Fruit fly (Drosophila melanogaster) whole organism, adult: ENCODE measurements around the gene rtet.

Experiments used
- CG11617 ChIP-seq: fragments of 200-800 bp; sonication (Bioruptor generic); optimal IDR thresholded peaks from 2 replicates; lab custom pipeline; 2017; ENCODE audit warnings: mild to moderate bottlenecking, missing biosample characterization, missing genetic modification reagents, missing genetic modification characterization
- CG12768 ChIP-seq: fragments of 200-800 bp; sonication (Bioruptor generic); optimal IDR thresholded peaks from 2 replicates; lab custom pipeline; 2017; ENCODE audit warnings: missing biosample characterization, missing genetic modification characterization, mild to moderate bottlenecking, moderate library complexity, missing genetic modification reagents
- CG14711 ChIP-seq: fragments of 200-800 bp; sonication (Bioruptor generic); optimal IDR thresholded peaks from 2 replicates; lab custom pipeline; 2018; ENCODE audit warnings: missing biosample characterization, mild to moderate bottlenecking, missing genetic modification characterization, moderate library complexity
- CG1620 ChIP-seq: fragments of 200-800 bp; sonication (Bioruptor generic); optimal IDR thresholded peaks from 2 replicates; lab custom pipeline; 2016; ENCODE audit warnings: missing biosample characterization, missing genetic modification characterization
- CG33017 ChIP-seq: fragments of 200-800 bp; sonication (Bioruptor generic); optimal IDR thresholded peaks from 2 replicates; lab custom pipeline; 2018; ENCODE audit warnings: missing biosample characterization, mild to moderate bottlenecking, missing genetic modification characterization, moderate library complexity
- CG5204 ChIP-seq: fragments of 200-800 bp; sonication (Bioruptor generic); optimal IDR thresholded peaks from 2 replicates; lab custom pipeline; 2016; ENCODE audit warnings: missing biosample characterization, missing genetic modification characterization
- CG7045 ChIP-seq: fragments of 200-800 bp; sonication (Bioruptor generic); optimal IDR thresholded peaks from 2 replicates; lab custom pipeline; 2017; ENCODE audit warnings: missing biosample characterization, mild to moderate bottlenecking, missing genetic modification characterization
- CG7101 ChIP-seq: fragments of 200-800 bp; sonication (Bioruptor generic); optimal IDR thresholded peaks from 2 replicates; lab custom pipeline; 2018; ENCODE audit warnings: missing biosample characterization, mild to moderate bottlenecking, missing genetic modification characterization, moderate library complexity
- Clk ChIP-seq: fragments of 200-800 bp; sonication (Bioruptor generic); optimal IDR thresholded peaks from 2 replicates; lab custom pipeline; 2017; ENCODE audit warnings: missing biosample characterization, missing genetic modification characterization
- Crg-1 ChIP-seq: fragments of 200-800 bp; sonication (Bioruptor generic); optimal IDR thresholded peaks from 2 replicates; lab custom pipeline; 2016; ENCODE audit warnings: missing biosample characterization, missing genetic modification characterization
- Hr96 ChIP-seq: fragments of 200-800 bp; sonication (Bioruptor generic); optimal IDR thresholded peaks from 2 replicates; lab custom pipeline; 2016; ENCODE audit warnings: missing biosample characterization, missing genetic modification characterization
- Mnt ChIP-seq: fragments of 200-800 bp; sonication (Bioruptor generic); optimal IDR thresholded peaks from 2 replicates; lab custom pipeline; 2016; ENCODE audit warnings: missing biosample characterization, mild to moderate bottlenecking, missing genetic modification characterization
- bab1 ChIP-seq: fragments of 200-800 bp; sonication (Bioruptor generic); optimal IDR thresholded peaks from 3 replicates; lab custom pipeline; 2019; ENCODE audit warnings: missing biosample characterization, mild to moderate bottlenecking, missing genetic modification characterization, moderate library complexity
- cic ChIP-seq: fragments of 200-800 bp; sonication (Bioruptor generic); optimal IDR thresholded peaks from 2 replicates; lab custom pipeline; 2017; ENCODE audit warnings: missing biosample characterization, mild to moderate bottlenecking, missing genetic modification characterization, moderate library complexity
- cnc ChIP-seq, 2 experiments: fragments of >200 bp; optimal IDR thresholded peaks; 2 replicates each; lab custom pipeline; 2017
- kay ChIP-seq: fragments of 200-800 bp; sonication (Bioruptor generic); peaks from one replicate; lab custom pipeline; 2016; ENCODE audit warnings: missing biosample characterization, missing genetic modification characterization, borderline replicate concordance
- ovo ChIP-seq: fragments of 200-800 bp; sonication (Bioruptor generic); optimal IDR thresholded peaks from 2 replicates; lab custom pipeline; 2016; ENCODE audit warnings: missing biosample characterization, missing genetic modification characterization
- pad ChIP-seq: fragments of 200-800 bp; sonication (Bioruptor generic); optimal IDR thresholded peaks from 3 replicates; lab custom pipeline; 2017; ENCODE audit warnings: missing biosample characterization, missing genetic modification characterization, mild to moderate bottlenecking, moderate library complexity, missing genetic modification reagents
- tj ChIP-seq: fragments of 200-800 bp; sonication (Bioruptor generic); optimal IDR thresholded peaks from 3 replicates; lab custom pipeline; 2017; ENCODE audit warnings: missing biosample characterization, mild to moderate bottlenecking, missing genetic modification characterization, moderate library complexity
- toe ChIP-seq: fragments of 200-800 bp; sonication (Bioruptor generic); optimal IDR thresholded peaks from 2 replicates; lab custom pipeline; 2016; ENCODE audit warnings: missing biosample characterization, missing genetic modification characterization

The rtet gene

DNA sequence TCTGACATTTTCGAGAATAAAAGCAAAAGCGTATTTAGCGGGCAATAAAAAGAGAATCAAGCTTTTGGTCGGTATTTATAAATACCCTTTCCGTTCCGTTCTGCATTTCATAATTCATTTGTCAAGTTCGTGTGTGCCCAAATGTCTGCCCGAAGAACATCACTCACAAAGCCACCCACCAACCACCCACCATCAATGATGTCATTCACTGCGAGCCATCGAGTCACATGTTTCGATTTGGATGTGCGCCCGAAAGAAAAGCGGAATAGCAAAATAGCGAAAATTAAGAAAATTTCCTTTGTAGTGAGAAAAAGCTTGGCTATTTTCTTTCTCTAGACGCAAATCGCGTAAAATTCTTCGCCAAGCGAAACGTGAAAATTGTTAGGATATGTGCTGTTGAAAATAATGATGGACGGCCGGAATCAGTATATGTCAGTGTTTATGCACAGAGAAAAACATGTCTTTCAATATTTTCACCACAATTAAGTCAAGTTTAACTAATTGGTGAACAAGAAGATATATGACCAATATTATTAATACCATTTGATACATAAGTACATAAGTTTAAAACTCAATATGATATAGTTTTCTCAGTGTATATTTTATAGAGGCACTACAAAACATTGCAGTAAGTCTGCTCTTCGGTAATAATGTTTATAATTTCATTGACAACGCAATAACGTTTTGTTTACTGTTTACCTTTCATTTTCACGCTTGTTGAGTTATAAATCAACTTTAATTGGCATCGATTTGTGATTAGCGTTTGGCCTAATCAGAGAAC is 43.0 kb downstream of the rtet start:
- TF ChIP-seq CG33017 (tag; lab: Kevin White, UChicago) = peak; percentile 55
- peak; percentile 21 for TF ChIP-seq CG12768
- no peak for TF ChIP-seq cnc (optimal IDR thresholded peaks at IDR 0.05; lab: Kevin White, UChicago)
- no peak for TF ChIP-seq ovo (GFP tag; lab: Kevin White, UChicago)
- TF ChIP-seq CG7045 (GFP tag; lab: Kevin White, UChicago) = peak; percentile 9
- TF ChIP-seq tj (GFP tag; lab: Kevin White, UChicago) = peak; percentile 27
- no peak for TF ChIP-seq Hr96 (GFP tag; lab: Kevin White, UChicago)
- no peak for TF ChIP-seq pad
- TF ChIP-seq kay = no peak
- peak; percentile 55 for TF ChIP-seq CG5204 (GFP tag; lab: Kevin White, UChicago)
- peak; percentile 3 for TF ChIP-seq CG1620 (GFP tag; lab: Kevin White, UChicago)
- TF ChIP-seq Clk (GFP tag; lab: Kevin White, UChicago) = no peak
- TF ChIP-seq toe (GFP tag; lab: Kevin White, UChicago) = no peak
- TF ChIP-seq CG7101 (tag; lab: Kevin White, UChicago) = peak; percentile 65
- TF ChIP-seq CG11617 = peak; percentile 66
- peak; percentile 24 for TF ChIP-seq Mnt

- TF ChIP-seq ovo (GFP tag; lab: Kevin White, UChicago) (no peak), cic (GFP tag; lab: Kevin White, UChicago) (no peak), CG5204 (GFP tag; lab: Kevin White, UChicago) (no peak), CG12768 (peak; percentile 51), tj (GFP tag; lab: Kevin White, UChicago) (peak; percentile 52), cnc (optimal IDR thresholded peaks at IDR 0.05; lab: Kevin White, UChicago) (no peak), Hr96 (GFP tag; lab: Kevin White, UChicago) (no peak), CG7045 (GFP tag; lab: Kevin White, UChicago) (peak; percentile 48), CG11617 (peak; percentile 65), CG33017 (tag; lab: Kevin White, UChicago) (peak; percentile 61), kay (peak; percentile 35), CG7101 (tag; lab: Kevin White, UChicago) (peak; percentile 23), bab1 (GFP tag; lab: Kevin White, UChicago) (peak; percentile 38)
Measured at dm6 chr3R:21152856-21153278, 44.6 kb downstream of the rtet start.

DNA sequence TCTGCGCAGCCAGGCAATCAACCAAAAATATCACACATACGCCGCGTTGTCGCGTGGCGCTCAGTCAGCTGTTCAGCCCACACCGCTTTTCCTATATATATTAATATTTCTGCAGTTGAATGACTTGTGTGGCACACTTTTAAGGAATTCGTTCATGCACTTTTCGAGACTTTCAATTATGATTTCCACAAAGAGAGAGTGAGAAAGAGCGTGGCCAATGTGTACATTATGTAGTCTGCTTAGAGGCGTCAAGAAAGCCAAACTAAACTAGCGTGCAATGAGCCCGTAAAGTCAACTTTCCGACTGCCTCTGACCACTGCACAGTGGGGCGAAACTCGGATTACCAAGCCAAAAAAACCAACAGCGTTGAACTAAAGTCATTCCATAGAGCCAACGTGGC is 45.9 kb downstream of the rtet start:
- no peak for TF ChIP-seq CG12768
- no peak for TF ChIP-seq Clk (GFP tag; lab: Kevin White, UChicago)
- TF ChIP-seq Crg-1 = no peak
- TF ChIP-seq toe (GFP tag; lab: Kevin White, UChicago) = no peak
- no peak for TF ChIP-seq CG7101 (tag; lab: Kevin White, UChicago)
- no peak for TF ChIP-seq CG7045 (GFP tag; lab: Kevin White, UChicago)
- TF ChIP-seq cnc (optimal IDR thresholded peaks at IDR 0.05; lab: Kevin White, UChicago) = no peak
- no peak for TF ChIP-seq CG33017 (tag; lab: Kevin White, UChicago)
- TF ChIP-seq kay = no peak

dm6 chr3R:21155931-21156488 is 47.8 kb downstream of the rtet start:
- TF ChIP-seq toe (GFP tag; lab: Kevin White, UChicago) (peak; percentile 8), Hr96 (GFP tag; lab: Kevin White, UChicago) (no peak), CG11617 (no peak), CG5204 (GFP tag; lab: Kevin White, UChicago) (peak; percentile 27), CG14711 (tag; lab: Kevin White, UChicago) (peak; percentile 13), CG1620 (GFP tag; lab: Kevin White, UChicago) (peak; percentile 9), CG12768 (no peak), bab1 (GFP tag; lab: Kevin White, UChicago) (peak; percentile 29), cnc (optimal IDR thresholded peaks at IDR 0.05; lab: Kevin White, UChicago) (no peak), tj (GFP tag; lab: Kevin White, UChicago) (peak; percentile 13), kay (no peak), CG7101 (tag; lab: Kevin White, UChicago) (peak; percentile 12)

dm6 chr3R:21156572-21157480 is 48.6 kb downstream of the rtet start:
- TF ChIP-seq cic (GFP tag; lab: Kevin White, UChicago) (peak; percentile 94), CG7101 (tag; lab: Kevin White, UChicago) (peak; percentile 60), bab1 (GFP tag; lab: Kevin White, UChicago) (peak; percentile 33), tj (GFP tag; lab: Kevin White, UChicago) (peak; percentile 19), CG5204 (GFP tag; lab: Kevin White, UChicago) (no peak), Crg-1 (peak; percentile 2), CG33017 (tag; lab: Kevin White, UChicago) (peak; percentile 71), cnc (optimal IDR thresholded peaks at IDR 0.05; lab: Kevin White, UChicago) (no peak), kay (peak; percentile 71), CG12768 (peak; percentile 33), Hr96 (GFP tag; lab: Kevin White, UChicago) (no peak), Mnt (peak; percentile 45), toe (GFP tag; lab: Kevin White, UChicago) (peak; percentile 60), CG11617 (peak; percentile 28), CG7045 (GFP tag; lab: Kevin White, UChicago) (peak; percentile 69), ovo (GFP tag; lab: Kevin White, UChicago) (peak; percentile 29), CG1620 (GFP tag; lab: Kevin White, UChicago) (no peak), Clk (GFP tag; lab: Kevin White, UChicago) (peak; percentile 50), pad (peak; percentile 26), CG14711 (tag; lab: Kevin White, UChicago) (peak; percentile 0)
